Worm (Caenorhabditis elegans): ENCODE data around the gene dmsr-9.

The dmsr-9 gene

ce11 chrV:6830075-6830474 lies 30.6 kb upstream of the dmsr-9 start:
- no peak for TF ChIP-seq php-3 (GFP tag; IDR thresholded peaks at IDR 0.05)
- TF ChIP-seq set-16 (GFP tag; IDR thresholded peaks at IDR 0.05), result peak; percentile 97
- TF ChIP-seq mxl-3 (GFP tag; optimal IDR thresholded peaks at IDR 0.05), result no peak
- TF ChIP-seq aha-1 (tag), result peak; percentile 36
- TF ChIP-seq mdl-1 (tag; optimal IDR thresholded peaks at IDR 0.05), result no peak
- no peak for TF ChIP-seq gei-8 (GFP tag; optimal IDR thresholded peaks at IDR 0.05)
- no peak for TF ChIP-seq ceh-32 (tag; optimal IDR thresholded peaks at IDR 0.05; ENCODE audit: poor library complexity)

- TF ChIP-seq lin-38 (GFP tag; IDR thresholded peaks at IDR 0.05) (no peak), nhr-11 (tag; optimal IDR thresholded peaks at IDR 0.05) (no peak), nhr-10 (tag; optimal IDR thresholded peaks at IDR 0.05) (no peak), ZK337.2 (GFP tag; IDR thresholded peaks at IDR 0.05) (no peak), nhr-6 (tag; optimal IDR thresholded peaks at IDR 0.05) (no peak), F26F4.8 (GFP tag; conservative IDR thresholded peaks at IDR 0.05) (no peak), lim-7 (GFP tag; IDR thresholded peaks at IDR 0.05) (no peak), Y105C5A.15 (GFP tag; IDR thresholded peaks at IDR 0.05) (no peak), spr-3 (GFP tag; optimal IDR thresholded peaks at IDR 0.05) (no peak), mxl-3 (GFP tag; optimal IDR thresholded peaks at IDR 0.05) (no peak), unc-62 (GFP tag; optimal IDR thresholded peaks at IDR 0.05 in 1 of 2) (no peak), unc-62 (tag; optimal IDR thresholded peaks at IDR 0.05) (no peak), egl-43 (GFP tag; IDR thresholded peaks at IDR 0.05) (no peak)
Observed at ce11 chrV:6829404-6829803, 29.9 kb upstream of the dmsr-9 start, which contains the start of gene col-141. Gene col-141, plus strand, starts transcription at chrV:6829704.

- TF ChIP-seq zip-11 (GFP tag; IDR thresholded peaks at IDR 0.05) (no peak), ceh-20 (GFP tag; IDR thresholded peaks at IDR 0.05) (no peak), attf-4 (tag; optimal IDR thresholded peaks at IDR 0.05) (no peak), mep-1 (tag; optimal IDR thresholded peaks at IDR 0.05) (no peak), nhr-42 (GFP tag; IDR thresholded peaks at IDR 0.05) (no peak), fkh-10 (GFP tag; optimal IDR thresholded peaks at IDR 0.05) (no peak), rbr-2 (tag; optimal IDR thresholded peaks at IDR 0.05) (no peak), mxl-3 (GFP tag; optimal IDR thresholded peaks at IDR 0.05) (no peak), lin-39 (tag; optimal IDR thresholded peaks at IDR 0.05) (no peak), nhr-28 (tag; optimal IDR thresholded peaks at IDR 0.05) (no peak), aly-2 (tag; optimal IDR thresholded peaks at IDR 0.05) (no peak), tra-1 (GFP tag; IDR thresholded peaks at IDR 0.05) (no peak), nhr-25 (tag; optimal IDR thresholded peaks at IDR 0.05; ENCODE audit: borderline replicate concordance, insufficient read depth) (no peak), F49E8.2 (tag; optimal IDR thresholded peaks at IDR 0.05; ENCODE audit: borderline replicate concordance) (no peak), pha-4 (GFP tag; IDR thresholded peaks at IDR 0.05) (no peak), pha-4 (tag; optimal IDR thresholded peaks at IDR 0.05) (no peak), nhr-111 (GFP tag; optimal IDR thresholded peaks at IDR 0.05) (no peak)
Observed at ce11 chrV:6828786-6829185, 29.3 kb upstream of the dmsr-9 start, which contains the start of gene dmsr-15. Gene dmsr-15, minus strand, starts transcription at chrV:6828886.

- no peak for TF ChIP-seq unc-39 (tag; optimal IDR thresholded peaks at IDR 0.05)
- TF ChIP-seq daf-19 (GFP tag; conservative IDR thresholded peaks at IDR 0.05), result no peak
- TF ChIP-seq zfp-2 (tag; optimal IDR thresholded peaks at IDR 0.05), result no peak
- no peak for TF ChIP-seq zip-11 (GFP tag; IDR thresholded peaks at IDR 0.05)
- no peak for TF ChIP-seq fkh-10 (GFP tag; optimal IDR thresholded peaks at IDR 0.05)
- no peak for TF ChIP-seq set-16 (GFP tag; IDR thresholded peaks at IDR 0.05)
- TF ChIP-seq egl-43 (GFP tag; IDR thresholded peaks at IDR 0.05), result no peak
- no peak for TF ChIP-seq F10B5.3 (tag; optimal IDR thresholded peaks at IDR 0.05)
- TF ChIP-seq nhr-77 (tag; optimal IDR thresholded peaks at IDR 0.05), result peak; percentile 58
- TF ChIP-seq lim-7 (GFP tag; IDR thresholded peaks at IDR 0.05), result no peak
- no peak for TF ChIP-seq ceh-82 (tag; optimal IDR thresholded peaks at IDR 0.05)
- TF ChIP-seq ceh-44 (GFP tag; IDR thresholded peaks at IDR 0.05), result no peak
- no peak for TF ChIP-seq lin-1 (GFP tag; IDR thresholded peaks at IDR 0.05)
- no peak for TF ChIP-seq mdl-1 (tag; optimal IDR thresholded peaks at IDR 0.05)
- no peak for TF ChIP-seq F44E2.7 (GFP tag; IDR thresholded peaks at IDR 0.05)
- no peak for TF ChIP-seq lin-29 (GFP tag; IDR thresholded peaks at IDR 0.05)
- no peak for TF ChIP-seq nhr-42 (GFP tag; IDR thresholded peaks at IDR 0.05)
- TF ChIP-seq mxl-3 (GFP tag; optimal IDR thresholded peaks at IDR 0.05), result no peak
- no peak for TF ChIP-seq nhr-25 (tag; optimal IDR thresholded peaks at IDR 0.05; ENCODE audit: borderline replicate concordance, insufficient read depth)
- no peak for TF ChIP-seq Y105C5A.15 (GFP tag; IDR thresholded peaks at IDR 0.05)
- no peak for TF ChIP-seq lsy-2 (tag; optimal IDR thresholded peaks at IDR 0.05)
- TF ChIP-seq F37D6.2 (tag; optimal IDR thresholded peaks at IDR 0.05), result no peak
- TF ChIP-seq unc-62 (GFP tag; optimal IDR thresholded peaks at IDR 0.05 in 1 of 2), result peak in 1 of 2 experiments; percentile 81
- no peak for TF ChIP-seq unc-62 (tag; optimal IDR thresholded peaks at IDR 0.05)
Observed at ce11 chrV:6823432-6823831, 24.0 kb upstream of the dmsr-9 start.

All from whole organism, L4 larva.